Worm (Caenorhabditis elegans) whole organism, late embryonic: ENCODE data around the gene W04B5.5.

Source experiments
- F13H6.1 ChIP-seq: sonication (generic microtip); optimal IDR thresholded peaks from 2 replicates; lab custom pipeline; 2016; ENCODE audit warnings: missing genetic modification characterization, missing compliant biosample characterization
- K09A11.1 ChIP-seq: sonication (generic microtip); optimal IDR thresholded peaks from 2 replicates; lab custom pipeline; 2017; ENCODE audit warnings: antibody characterized with exemption, mild to moderate bottlenecking, missing genetic modification characterization, missing compliant biosample characterization; ENCODE audit not compliant: insufficient read depth
- ama-1 ChIP-seq: fragments of 150-350 bp; optimal IDR thresholded peaks from 2 replicates; lab custom pipeline; 2014
- ceh-2 ChIP-seq: sonication (generic microtip); optimal IDR thresholded peaks from 2 replicates; lab custom pipeline; 2016; ENCODE audit warnings: missing genotype, missing genetic modification characterization, missing compliant biosample characterization
- ceh-24 ChIP-seq: sonication (generic microtip); optimal IDR thresholded peaks from 2 replicates; lab custom pipeline; 2016; ENCODE audit warnings: mild to moderate bottlenecking, missing genetic modification characterization, missing compliant biosample characterization
- elt-2 ChIP-seq: sonication (generic microtip); optimal IDR thresholded peaks from 2 replicates; lab custom pipeline; 2016; ENCODE audit warnings: missing genetic modification reagents, missing genetic modification characterization, missing compliant biosample characterization
- nfya-1 ChIP-seq: sonication (generic microtip); optimal IDR thresholded peaks from 2 replicates; lab custom pipeline; 2017; ENCODE audit warnings: missing genetic modification characterization, mild to moderate bottlenecking, missing compliant biosample characterization, antibody characterized with exemption, moderate library complexity
- nhr-11 ChIP-seq: fragments of 150-350 bp; optimal IDR thresholded peaks from 2 replicates; lab custom pipeline; 2014; ENCODE audit warnings: missing biosample characterization, missing genetic modification characterization
- pag-3 ChIP-seq: sonication (generic microtip); optimal IDR thresholded peaks from 2 replicates; lab custom pipeline; 2016; ENCODE audit warnings: missing compliant biosample characterization, missing genetic modification characterization, borderline replicate concordance
- pat-9 ChIP-seq: fragments of 200-800 bp; sonication (Bioruptor generic); optimal IDR thresholded peaks from 2 replicates; lab custom pipeline; 2018; ENCODE audit warnings: mild to moderate bottlenecking, missing genetic modification characterization, moderate library complexity, missing compliant biosample characterization
- zip-5 ChIP-seq: sonication (generic microtip); optimal IDR thresholded peaks from 2 replicates; lab custom pipeline; 2016; ENCODE audit warnings: missing genetic modification characterization, missing compliant biosample characterization
- ztf-16 ChIP-seq: sonication (generic microtip); optimal IDR thresholded peaks from 2 replicates; lab custom pipeline; 2017; ENCODE audit warnings: missing genetic modification characterization, missing compliant biosample characterization

- TF ChIP-seq nfya-1 (no peak), zip-5 (no peak), ceh-24 (tag; lab: Kevin White, UChicago) (no peak), ceh-2 (tag; lab: Kevin White, UChicago) (no peak), ztf-16 (tag; lab: Kevin White, UChicago) (no peak), F13H6.1 (no peak), pag-3 (tag; lab: Kevin White, UChicago) (no peak), elt-2 (tag; lab: Kevin White, UChicago) (no peak), ama-1 (lab: Kevin White, UChicago) (no peak), K09A11.1 (tag; lab: Kevin White, UChicago) (no peak), pat-9 (tag; lab: Kevin White, UChicago) (no peak), nhr-11 (tag; lab: Kevin White, UChicago) (no peak)
Observed at ce11 chrIII:2438543-2438942, 20.5 kb upstream of the W04B5.5 start, which contains the start of gene E02H9.13.
